Worm (Caenorhabditis elegans) whole organism, L3 larva: ENCODE data around the gene M162.15.

ENCODE experiments used
- elt-1 ChIP-seq: fragments of 150-350 bp; optimal IDR thresholded peaks from 2 replicates; lab custom pipeline; 2014; ENCODE audit warnings: missing biosample characterization, missing genetic modification characterization
- eor-1 ChIP-seq, 2 experiments: fragments of 150-350 bp; optimal IDR thresholded peaks; 2 replicates each; lab custom pipeline; 2014 to 2018; ENCODE audit warnings: missing biosample characterization in 2 of 2, missing genetic modification characterization in 2 of 2
- fkh-10 ChIP-seq: sonication (generic microtip); optimal IDR thresholded peaks from 2 replicates; lab custom pipeline; 2017; ENCODE audit warnings: missing biosample characterization, missing genetic modification reagents, missing genetic modification characterization
- hmg-11 ChIP-seq: sonication (generic microtip); optimal IDR thresholded peaks from 2 replicates; lab custom pipeline; 2016; ENCODE audit warnings: missing genetic modification characterization, missing compliant biosample characterization
- jun-1 ChIP-seq: fragments of 150-350 bp; optimal IDR thresholded peaks from 2 replicates; lab custom pipeline; 2014; ENCODE audit warnings: missing biosample characterization, missing genetic modification reagents, missing genetic modification characterization
- nhr-11 ChIP-seq: fragments of 150-350 bp; optimal IDR thresholded peaks from 2 replicates; lab custom pipeline; 2014; ENCODE audit warnings: missing biosample characterization, missing genetic modification characterization
- nhr-237 ChIP-seq: fragments of 150-350 bp; optimal IDR thresholded peaks from 2 replicates; lab custom pipeline; 2014; ENCODE audit warnings: missing biosample characterization, missing genetic modification characterization
- nhr-25 ChIP-seq: sonication (generic microtip); optimal IDR thresholded peaks from 2 replicates; lab custom pipeline; 2017; ENCODE audit warnings: missing biosample characterization, missing genetic modification characterization
- sea-2 ChIP-seq: fragments of 150-350 bp; sonication (generic microtip); optimal IDR thresholded peaks from 4 replicates; lab custom pipeline; 2014; ENCODE audit warnings: missing biosample characterization, missing genetic modification reagents, missing genetic modification characterization
- snpc-4 ChIP-seq: fragments of 150-350 bp; optimal IDR thresholded peaks from 2 replicates; lab custom pipeline; 2014; ENCODE audit warnings: missing biosample characterization, missing genetic modification characterization
- unc-39 ChIP-seq: sonication (generic microtip); optimal IDR thresholded peaks from 4 replicates; lab custom pipeline; 2017; ENCODE audit warnings: missing biosample characterization, missing genetic modification characterization
- ztf-4 ChIP-seq: fragments of 150-350 bp; optimal IDR thresholded peaks from 2 replicates; lab custom pipeline; 2014; ENCODE audit warnings: missing biosample characterization, missing genetic modification characterization

DNA sequence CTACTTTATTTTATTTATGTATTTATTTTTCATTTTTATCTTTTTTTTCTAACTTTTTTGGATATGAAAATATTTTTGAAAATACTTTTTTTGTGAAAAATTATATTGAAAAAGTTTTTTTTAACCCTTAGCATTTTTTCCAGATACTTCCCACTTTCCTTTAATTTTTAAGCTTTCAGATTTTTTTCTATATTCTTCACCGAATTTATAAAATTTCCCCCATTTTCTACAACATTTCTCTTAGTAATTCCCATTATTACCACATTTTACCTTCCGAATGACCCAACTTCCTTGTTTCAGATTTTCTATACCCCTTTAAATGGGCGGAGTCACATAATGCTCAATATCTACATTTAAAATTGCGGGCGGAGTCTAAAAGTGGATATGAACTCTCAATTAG lies 43.3 kb upstream of the M162.15 start, which contains the start of gene daf-28:
- TF ChIP-seq nhr-25 (tag; lab: Kevin White, UChicago) (no peak), nhr-237 (tag; lab: Kevin White, UChicago) (no peak), jun-1 (no peak), hmg-11 (tag; lab: Kevin White, UChicago) (no peak), elt-1 (no peak), nhr-11 (tag; lab: Kevin White, UChicago) (no peak), ztf-4 (tag; lab: Kevin White, UChicago) (no peak), fkh-10 (GFP tag; lab: Kevin White, UChicago) (no peak), sea-2 (GFP tag; lab: Kevin White, UChicago) (no peak), unc-39 (tag; lab: Kevin White, UChicago) (no peak), snpc-4 (tag; lab: Kevin White, UChicago) (no peak), eor-1 (tag; optimal IDR thresholded peaks at IDR 0.05; lab: Kevin White, UChicago) (no peak)
